Fruit fly (Drosophila melanogaster): ENCODE results near the gene Srp68.

Srp68 gene

DNA sequence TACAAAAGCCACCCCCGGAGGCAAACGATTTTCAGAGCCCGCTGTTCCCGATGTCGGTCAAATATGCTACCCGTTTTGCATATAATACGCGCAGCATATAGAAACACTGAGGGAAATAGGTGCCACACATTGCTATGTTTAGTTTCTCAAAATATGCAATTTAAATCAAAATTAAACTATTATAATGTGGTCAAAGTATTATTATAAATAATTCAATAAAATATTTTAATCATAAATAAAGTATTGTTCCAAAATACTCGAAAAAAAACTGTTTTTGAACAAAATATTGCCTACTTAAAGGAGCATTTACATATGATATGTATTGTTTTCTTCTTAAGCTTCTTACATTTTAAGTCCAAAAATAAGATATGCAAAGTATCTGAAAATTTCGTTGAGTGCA lies 23.9 kb upstream of the Srp68 start (continued):
- TF ChIP-seq tll (GFP tag; optimal IDR thresholded peaks at IDR 0.05) (no peak), dmrt11E (tag; optimal IDR thresholded peaks at IDR 0.05) (peak; percentile 20), ATbp (GFP tag; optimal IDR thresholded peaks at IDR 0.05) (peak; percentile 34), CG16779 (GFP tag; IDR thresholded peaks at IDR 0.05) (no peak), Ptx1 (GFP tag; IDR thresholded peaks at IDR 0.05) (peak; percentile 53; the same call in 1 of the 2 replicates), gem (tag; optimal IDR thresholded peaks at IDR 0.05) (peak; percentile 76), Hsf (GFP tag; optimal IDR thresholded peaks at IDR 0.05) (no peak), pum (GFP tag; optimal IDR thresholded peaks at IDR 0.05) (no peak), Bdp1 (GFP tag; optimal IDR thresholded peaks at IDR 0.05) (no peak), oc (tag; optimal IDR thresholded peaks at IDR 0.05) (no peak), nom (GFP tag; optimal IDR thresholded peaks at IDR 0.05) (no peak), CG12299 (tag; optimal IDR thresholded peaks at IDR 0.05) (peak; percentile 35), CG10147 (GFP tag; optimal IDR thresholded peaks at IDR 0.05) (no peak), ara (GFP tag; IDR thresholded peaks at IDR 0.05) (0 out of 2 replicates have a peak, but pooled peaks have one; percentile 28), org-1 (GFP tag; optimal IDR thresholded peaks at IDR 0.05) (no peak), HLHmδ (GFP tag; optimal IDR thresholded peaks at IDR 0.05) (no peak), wek (GFP tag; optimal IDR thresholded peaks at IDR 0.05) (no peak), mam (GFP tag; optimal IDR thresholded peaks at IDR 0.05) (no peak), CG8388 (GFP tag; optimal IDR thresholded peaks at IDR 0.05) (peak; percentile 46), CG18011 (GFP tag; optimal IDR thresholded peaks at IDR 0.05) (no peak), trem (tag; optimal IDR thresholded peaks at IDR 0.05) (peak; percentile 42), Doc2 (GFP tag; IDR thresholded peaks at IDR 0.05) (no peak), ato (GFP tag; IDR thresholded peaks at IDR 0.05; ENCODE audit: partially characterized antibody) (no peak), Stat92E (GFP tag; optimal IDR thresholded peaks at IDR 0.05) (no peak), Doc3 (GFP tag; IDR thresholded peaks at IDR 0.05; ENCODE audit: partially characterized antibody) (no peak), btn (GFP tag; optimal IDR thresholded peaks at IDR 0.05) (no peak), CG14667 (GFP tag; IDR thresholded peaks at IDR 0.05) (no peak), Med (GFP tag) (peak; percentile 26), caup (GFP tag; optimal IDR thresholded peaks at IDR 0.05; ENCODE audit: severe bottlenecking) (peak; percentile 15), CG4707 (GFP tag; optimal IDR thresholded peaks at IDR 0.05) (no peak), Abd-B (GFP tag; optimal IDR thresholded peaks at IDR 0.05) (peak; percentile 19), HHEX (GFP tag; optimal IDR thresholded peaks at IDR 0.05) (peak; percentile 24), CG11247 (GFP tag; IDR thresholded peaks at IDR 0.05) (no peak), eyg (GFP tag; optimal IDR thresholded peaks at IDR 0.05) (no peak), mirr (GFP tag; optimal IDR thresholded peaks at IDR 0.05) (no peak), Mes4 (GFP tag; optimal IDR thresholded peaks at IDR 0.05) (no peak), CG6654 (GFP tag; optimal IDR thresholded peaks at IDR 0.05) (no peak), CG1792 (GFP tag; optimal IDR thresholded peaks at IDR 0.05) (no peak), fd102C (GFP tag; optimal IDR thresholded peaks at IDR 0.05) (no peak), CG10366 (GFP tag; IDR thresholded peaks at IDR 0.05) (no peak), CG7839 (tag; optimal IDR thresholded peaks at IDR 0.05) (peak; percentile 68), chif (GFP tag; optimal IDR thresholded peaks at IDR 0.05) (no peak), cg (GFP tag; optimal IDR thresholded peaks at IDR 0.05) (no peak), Dek (tag; optimal IDR thresholded peaks at IDR 0.05) (no peak), CG4360 (GFP tag; IDR thresholded peaks at IDR 0.05) (no peak), pho (GFP tag; optimal IDR thresholded peaks at IDR 0.05) (no peak), CG9609 (GFP tag; optimal IDR thresholded peaks at IDR 0.05) (no peak), CG31441 (GFP tag; IDR thresholded peaks at IDR 0.05) (peak; percentile 84), CTCF (GFP tag; optimal IDR thresholded peaks at IDR 0.05) (no peak), Atf-2 (GFP tag; optimal IDR thresholded peaks at IDR 0.05) (no peak), Blimp-1 (GFP tag; optimal IDR thresholded peaks at IDR 0.05) (peak; percentile 69)
